Worm (Caenorhabditis elegans) whole organism, L1 larva: ENCODE measurements around the gene F44A6.5.

Experiments used
- C04F5.9 ChIP-seq: sonication (generic microtip); optimal IDR thresholded peaks from 2 replicates; lab custom pipeline; 2016; ENCODE audit warnings: missing genetic modification characterization, missing compliant biosample characterization
- C16A3.4 ChIP-seq: fragments of 150-350 bp; optimal IDR thresholded peaks from 2 replicates; lab custom pipeline; 2014; ENCODE audit warnings: missing biosample characterization, missing genetic modification characterization
- ama-1 ChIP-seq: fragments of 150-350 bp; optimal IDR thresholded peaks from 2 replicates; lab custom pipeline; 2014
- blmp-1 ChIP-seq: fragments of 150-350 bp; optimal IDR thresholded peaks from 2 replicates; lab custom pipeline; 2014; ENCODE audit warnings: missing biosample characterization, missing genetic modification characterization
- ceh-63 ChIP-seq: fragments of 200-800 bp; sonication (Bioruptor generic); optimal IDR thresholded peaks from 2 replicates; lab custom pipeline; 2018; ENCODE audit warnings: mild to moderate bottlenecking, missing genetic modification characterization, missing compliant biosample characterization
- ces-1 ChIP-seq: fragments of 150-350 bp; optimal IDR thresholded peaks from 2 replicates; lab custom pipeline; 2014; ENCODE audit warnings: missing biosample characterization, missing genetic modification reagents, missing genetic modification characterization
- dpl-1 ChIP-seq, 3 experiments: fragments of 150-350 bp in 2 of 3; sonication (generic microtip) in 1 of 3; optimal IDR thresholded peaks; 2 replicates each; lab custom pipeline; 2014 to 2017; ENCODE audit warnings: missing biosample characterization in 3 of 3, missing genetic modification characterization in 3 of 3, missing genetic modification reagents in 3 of 3
- egl-13 ChIP-seq: sonication (generic microtip); optimal IDR thresholded peaks from 2 replicates; lab custom pipeline; 2016; ENCODE audit warnings: missing genotype, missing genetic modification reagents, missing genetic modification characterization, missing compliant biosample characterization
- egl-27 ChIP-seq, 2 experiments: fragments of 150-350 bp in 1 of 2; sonication (generic microtip); optimal IDR thresholded peaks; 3 replicates each; lab custom pipeline; 2017 to 2018; ENCODE audit warnings: missing biosample characterization in 2 of 2, missing genetic modification characterization in 2 of 2, missing genetic modification reagents in 2 of 2
- elt-2 ChIP-seq: sonication (generic microtip); optimal IDR thresholded peaks from 2 replicates; lab custom pipeline; 2016; ENCODE audit warnings: missing genetic modification characterization, mild to moderate bottlenecking, inconsistent platforms, missing compliant biosample characterization, missing genetic modification reagents
- ets-5 ChIP-seq: fragments of 200-800 bp; sonication (Bioruptor generic); IDR thresholded peaks from 2 replicates; pipeline ENCODE4 v1.3.6; 2022; ENCODE audit warnings: missing genetic modification characterization, missing compliant biosample characterization
- hpl-2 ChIP-seq: fragments of 150-350 bp; optimal IDR thresholded peaks from 2 replicates; lab custom pipeline; 2014; ENCODE audit warnings: missing biosample characterization, missing genetic modification reagents, missing genetic modification characterization
- isw-1 ChIP-seq: fragments of 200-800 bp; sonication (Bioruptor generic); IDR thresholded peaks from 2 replicates; pipeline ENCODE4 v1.3.6; 2022; ENCODE audit warnings: missing genetic modification characterization, missing compliant biosample characterization
- jun-1 ChIP-seq: fragments of 150-350 bp; optimal IDR thresholded peaks from 2 replicates; lab custom pipeline; 2014; ENCODE audit warnings: missing biosample characterization, missing genetic modification reagents, missing genetic modification characterization
- lin-14 ChIP-seq: fragments of 200-800 bp; sonication (Bioruptor generic); optimal IDR thresholded peaks from 2 replicates; lab custom pipeline; 2018; ENCODE audit warnings: mild to moderate bottlenecking, missing genetic modification characterization, moderate library complexity, missing compliant biosample characterization
- lin-15B ChIP-seq: fragments of 150-350 bp; sonication (generic microtip); optimal IDR thresholded peaks from 3 replicates; lab custom pipeline; 2014; ENCODE audit warnings: missing biosample characterization, missing genetic modification characterization
- lin-39 ChIP-seq: fragments of 150-350 bp; optimal IDR thresholded peaks from 2 replicates; lab custom pipeline; 2014; ENCODE audit warnings: missing biosample characterization, missing genetic modification reagents, missing genetic modification characterization
- lir-3 ChIP-seq: sonication (generic microtip); optimal IDR thresholded peaks from 2 replicates; lab custom pipeline; 2016; ENCODE audit warnings: mild to moderate bottlenecking, missing genetic modification characterization, moderate library complexity, missing compliant biosample characterization; ENCODE audit not compliant: poor library complexity
- lsy-2 ChIP-seq, 2 experiments: fragments of 150-350 bp; optimal IDR thresholded peaks; 2 replicates each; lab custom pipeline; 2014; ENCODE audit warnings: missing biosample characterization in 2 of 2, missing genetic modification characterization in 2 of 2
- mdl-1 ChIP-seq, 2 experiments: fragments of 150-350 bp; optimal IDR thresholded peaks; 2 replicates each; lab custom pipeline; 2014 to 2017; ENCODE audit warnings: missing biosample characterization in 2 of 2, missing genetic modification characterization in 2 of 2, inconsistent platforms in 1 of 2
- mef-2 ChIP-seq: fragments of 150-350 bp; optimal IDR thresholded peaks from 2 replicates; lab custom pipeline; 2014; ENCODE audit warnings: missing biosample characterization, missing genetic modification characterization
- mep-1 ChIP-seq: fragments of 150-350 bp; optimal IDR thresholded peaks from 2 replicates; lab custom pipeline; 2014; ENCODE audit warnings: missing biosample characterization, missing genetic modification characterization
- nhr-11 ChIP-seq: fragments of 150-350 bp; optimal IDR thresholded peaks from 2 replicates; lab custom pipeline; 2014; ENCODE audit warnings: missing biosample characterization, missing genetic modification characterization
- nhr-12 ChIP-seq: sonication (generic microtip); optimal IDR thresholded peaks from 2 replicates; lab custom pipeline; 2017; ENCODE audit warnings: missing biosample characterization, missing genetic modification characterization
- nhr-19 ChIP-seq: fragments of 200-800 bp; sonication (Bioruptor generic); conservative IDR thresholded peaks from 2 replicates; pipeline ENCODE4 v1.3.6; 2022; ENCODE audit warnings: missing genetic modification characterization, missing compliant biosample characterization
- nhr-20 ChIP-seq: sonication (generic microtip); optimal IDR thresholded peaks from 2 replicates; lab custom pipeline; 2016; ENCODE audit warnings: mild to moderate bottlenecking, missing genetic modification characterization, missing compliant biosample characterization
- nhr-71 ChIP-seq: sonication (generic microtip); optimal IDR thresholded peaks from 2 replicates; lab custom pipeline; 2016; ENCODE audit warnings: mild to moderate bottlenecking, missing genetic modification characterization, moderate library complexity, missing compliant biosample characterization
- nhr-76 ChIP-seq: sonication (generic microtip); optimal IDR thresholded peaks from 2 replicates; lab custom pipeline; 2017; ENCODE audit warnings: missing biosample characterization, missing genetic modification characterization
- nhr-77 ChIP-seq: fragments of 150-350 bp; optimal IDR thresholded peaks from 2 replicates; lab custom pipeline; 2014; ENCODE audit warnings: missing biosample characterization, missing genetic modification characterization
- nhr-84 ChIP-seq: sonication (generic microtip); optimal IDR thresholded peaks from 2 replicates; lab custom pipeline; 2017; ENCODE audit warnings: missing biosample characterization, missing genetic modification characterization
- nhr-85 ChIP-seq: sonication (generic microtip); peaks from one replicate; lab custom pipeline; 2016; ENCODE audit warnings: missing genetic modification characterization, inconsistent platforms, missing compliant biosample characterization
- nhr-90 ChIP-seq: sonication (generic microtip); optimal IDR thresholded peaks from 2 replicates; lab custom pipeline; 2016; ENCODE audit warnings: mild to moderate bottlenecking, missing genetic modification characterization, missing compliant biosample characterization; ENCODE audit not compliant: poor library complexity
- pag-3 ChIP-seq: sonication (generic microtip); optimal IDR thresholded peaks from 2 replicates; lab custom pipeline; 2017; ENCODE audit warnings: missing genetic modification characterization, mild to moderate bottlenecking, missing compliant biosample characterization, antibody characterized with exemption, borderline replicate concordance; ENCODE audit not compliant: insufficient read depth
- rnt-1 ChIP-seq: sonication (generic microtip); optimal IDR thresholded peaks from 2 replicates; lab custom pipeline; 2016; ENCODE audit warnings: mild to moderate bottlenecking, missing genetic modification characterization, moderate library complexity, missing compliant biosample characterization
- snu-23 ChIP-seq: sonication (generic microtip); optimal IDR thresholded peaks from 2 replicates; lab custom pipeline; 2016; ENCODE audit warnings: missing genetic modification characterization, missing compliant biosample characterization
- sptf-1 ChIP-seq: fragments of 150-350 bp; optimal IDR thresholded peaks from 2 replicates; lab custom pipeline; 2014; ENCODE audit warnings: missing biosample characterization, missing genetic modification characterization
- swsn-7 ChIP-seq: sonication (generic microtip); optimal IDR thresholded peaks from 2 replicates; lab custom pipeline; 2016; ENCODE audit warnings: missing genetic modification characterization, missing compliant biosample characterization
- unc-130 ChIP-seq: fragments of 150-350 bp; optimal IDR thresholded peaks from 2 replicates; lab custom pipeline; 2017; ENCODE audit warnings: missing biosample characterization, missing genetic modification characterization, inconsistent platforms
- unc-62 ChIP-seq: fragments of 150-350 bp; optimal IDR thresholded peaks from 2 replicates; lab custom pipeline; 2014; ENCODE audit warnings: missing biosample characterization, missing genetic modification reagents, missing genetic modification characterization
- unc-98 ChIP-seq: fragments of 200-800 bp; sonication (Bioruptor generic); IDR thresholded peaks from 2 replicates; pipeline ENCODE4 v1.3.6; 2022; ENCODE audit warnings: missing genetic modification characterization, missing compliant biosample characterization
- vab-15 ChIP-seq: sonication (generic microtip); optimal IDR thresholded peaks from 2 replicates; lab custom pipeline; 2017; ENCODE audit warnings: missing genotype, mild to moderate bottlenecking, missing genetic modification characterization, missing compliant biosample characterization
- xbp-1 ChIP-seq: sonication (generic microtip); optimal IDR thresholded peaks from 2 replicates; lab custom pipeline; 2016; ENCODE audit warnings: missing genetic modification characterization, missing compliant biosample characterization
- zag-1 ChIP-seq: fragments of 150-350 bp; optimal IDR thresholded peaks from 2 replicates; lab custom pipeline; 2014; ENCODE audit warnings: missing biosample characterization, missing genetic modification characterization
- zip-4 ChIP-seq: fragments of 200-800 bp; sonication (Bioruptor generic); optimal IDR thresholded peaks from 2 replicates; lab custom pipeline; 2018; ENCODE audit warnings: mild to moderate bottlenecking, missing genetic modification characterization, moderate library complexity, missing compliant biosample characterization
- ztf-11 ChIP-seq, 2 experiments: sonication (generic microtip); optimal IDR thresholded peaks; 2 replicates each; lab custom pipeline; 2016 to 2017; ENCODE audit warnings: missing genetic modification characterization in 2 of 2, missing biosample characterization in 1 of 2, missing compliant biosample characterization in 1 of 2
- ztf-4 ChIP-seq: fragments of 150-350 bp; optimal IDR thresholded peaks from 2 replicates; lab custom pipeline; 2014; ENCODE audit warnings: missing biosample characterization, missing genetic modification characterization

The F44A6.5 gene

ce11 chrX:10254068-10254467 lies 35.3 kb upstream of the F44A6.5 start:
- TF ChIP-seq zag-1 (tag; lab: Kevin White, UChicago) (no peak), mef-2 (no peak), snu-23 (GFP tag; lab: Kevin White, UChicago) (peak; percentile 6), unc-62 (GFP tag; lab: Kevin White, UChicago) (no peak), nhr-90 (tag; lab: Kevin White, UChicago) (no peak), mdl-1 (tag; optimal IDR thresholded peaks at IDR 0.05; lab: Kevin White, UChicago) (no peak), unc-130 (tag; lab: Kevin White, UChicago) (peak; percentile 30), ama-1 (lab: Kevin White, UChicago) (no peak), swsn-7 (no peak), nhr-20 (peak; percentile 9), nhr-71 (tag; lab: Kevin White, UChicago) (peak; percentile 61), lin-15B (tag; lab: Kevin White, UChicago) (no peak), lsy-2 (tag; optimal IDR thresholded peaks at IDR 0.05; lab: Kevin White, UChicago) (peak in 1 of 2 experiments; percentile 8), pag-3 (no peak), nhr-19 (GFP tag; lab: Robert Waterston, UW) (0 out of 2 replicates have a peak, but pooled peaks have one; percentile 27), mep-1 (tag; lab: Kevin White, UChicago) (no peak), unc-98 (GFP tag; lab: Robert Waterston, UW) (no peak), egl-27 (tag; optimal IDR thresholded peaks at IDR 0.05; lab: Kevin White, UChicago) (no peak), ets-5 (GFP tag; lab: Robert Waterston, UW) (no peak), rnt-1 (tag; lab: Kevin White, UChicago) (peak; percentile 46), nhr-77 (tag; lab: Kevin White, UChicago) (no peak)

- TF ChIP-seq mdl-1 (tag; optimal IDR thresholded peaks at IDR 0.05; lab: Kevin White, UChicago) (no peak), nhr-12 (tag; lab: Kevin White, UChicago) (no peak), xbp-1 (tag; lab: Kevin White, UChicago) (no peak), rnt-1 (tag; lab: Kevin White, UChicago) (peak; percentile 7), nhr-11 (tag; lab: Kevin White, UChicago) (no peak), lin-14 (peak; percentile 8), nhr-71 (tag; lab: Kevin White, UChicago) (no peak), nhr-76 (tag; lab: Kevin White, UChicago) (no peak), egl-13 (tag; lab: Kevin White, UChicago) (no peak), sptf-1 (no peak), nhr-19 (GFP tag; lab: Robert Waterston, UW) (no peak)
Observed at ce11 chrX:10252781-10253180, 34.1 kb upstream of the F44A6.5 start, which contains the start of gene C14H10.2. TSS of gene C14H10.2 (minus strand) at chrX:10252881.

- TF ChIP-seq isw-1 (GFP tag; lab: Robert Waterston, UW) (no peak), blmp-1 (peak; percentile 54), C16A3.4 (tag; lab: Kevin White, UChicago) (no peak), vab-15 (tag; lab: Kevin White, UChicago) (no peak), lir-3 (tag; lab: Kevin White, UChicago) (no peak), hpl-2 (GFP tag; lab: Kevin White, UChicago) (no peak)
Observed at ce11 chrX:10249685-10250084, 31.0 kb upstream of the F44A6.5 start.

- TF ChIP-seq lin-14 = peak; percentile 62
- no peak for TF ChIP-seq nhr-84 (tag; lab: Kevin White, UChicago)
- no peak for TF ChIP-seq lir-3 (tag; lab: Kevin White, UChicago)
- no peak for TF ChIP-seq ceh-63 (GFP tag; lab: Kevin White, UChicago)
- no peak for TF ChIP-seq nhr-71 (tag; lab: Kevin White, UChicago)
- TF ChIP-seq ztf-4 (tag; lab: Kevin White, UChicago) = no peak
- TF ChIP-seq dpl-1 (GFP tag; optimal IDR thresholded peaks at IDR 0.05; lab: Kevin White, UChicago) = no peak
- TF ChIP-seq lin-39 (tag; lab: Kevin White, UChicago) = no peak
- no peak for TF ChIP-seq egl-27 (tag; optimal IDR thresholded peaks at IDR 0.05; lab: Kevin White, UChicago)
- TF ChIP-seq nhr-20 = peak; percentile 5
- TF ChIP-seq ets-5 (GFP tag; lab: Robert Waterston, UW) = no peak
- TF ChIP-seq ces-1 = no peak
- no peak for TF ChIP-seq jun-1 (tag; lab: Kevin White, UChicago)
- TF ChIP-seq elt-2 (tag; lab: Kevin White, UChicago) = no peak
- TF ChIP-seq C04F5.9 (tag; lab: Kevin White, UChicago) = no peak
- TF ChIP-seq unc-98 (GFP tag; lab: Robert Waterston, UW) = no peak
- TF ChIP-seq zip-4 (GFP tag; lab: Kevin White, UChicago) = no peak
- no peak for TF ChIP-seq mdl-1 (tag; optimal IDR thresholded peaks at IDR 0.05; lab: Kevin White, UChicago)
- TF ChIP-seq ztf-11 (tag; optimal IDR thresholded peaks at IDR 0.05; lab: Kevin White, UChicago) = no peak
- no peak for TF ChIP-seq nhr-76 (tag; lab: Kevin White, UChicago)
- TF ChIP-seq nhr-12 (tag; lab: Kevin White, UChicago) = no peak
- peak; percentile 88 for TF ChIP-seq nhr-85 (tag; lab: Kevin White, UChicago)
- no peak for TF ChIP-seq unc-130 (tag; lab: Kevin White, UChicago)
- no peak for TF ChIP-seq lin-15B (tag; lab: Kevin White, UChicago)
Observed at ce11 chrX:10245617-10246016, 26.9 kb upstream of the F44A6.5 start.
